Fruit fly (Drosophila melanogaster) ovary, adult (tissue): ENCODE results near the gene CG6136.

Experiments used
- CG17801 ChIP-seq: fragments of 200-800 bp; optimal IDR thresholded peaks from 2 replicates; lab custom pipeline; 2019; ENCODE audit warnings: missing biosample characterization, mild to moderate bottlenecking, missing genetic modification characterization, moderate library complexity; ENCODE audit not compliant: partially characterized antibody

The CG6136 gene

DNA sequence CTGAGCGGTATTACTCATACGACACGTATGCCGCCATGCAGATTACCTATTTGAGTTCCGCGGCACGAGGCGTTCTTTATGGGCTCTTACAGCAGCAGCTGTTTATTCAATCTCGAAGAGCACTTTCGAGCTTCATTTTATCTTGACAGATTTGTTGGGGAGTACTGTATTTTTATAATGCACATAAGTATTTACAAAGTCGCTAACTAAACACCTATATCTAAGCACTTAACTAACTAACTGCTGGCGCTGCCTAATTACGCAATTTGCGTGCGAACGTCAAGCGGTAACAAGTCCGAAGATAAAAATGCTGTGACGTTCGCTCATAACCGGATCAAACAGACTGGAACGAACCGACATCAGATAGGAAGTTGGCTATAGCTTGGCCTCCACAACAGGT lies 30.6 kb upstream of the CG6136 start:
- TF ChIP-seq CG17801: no peak

DNA sequence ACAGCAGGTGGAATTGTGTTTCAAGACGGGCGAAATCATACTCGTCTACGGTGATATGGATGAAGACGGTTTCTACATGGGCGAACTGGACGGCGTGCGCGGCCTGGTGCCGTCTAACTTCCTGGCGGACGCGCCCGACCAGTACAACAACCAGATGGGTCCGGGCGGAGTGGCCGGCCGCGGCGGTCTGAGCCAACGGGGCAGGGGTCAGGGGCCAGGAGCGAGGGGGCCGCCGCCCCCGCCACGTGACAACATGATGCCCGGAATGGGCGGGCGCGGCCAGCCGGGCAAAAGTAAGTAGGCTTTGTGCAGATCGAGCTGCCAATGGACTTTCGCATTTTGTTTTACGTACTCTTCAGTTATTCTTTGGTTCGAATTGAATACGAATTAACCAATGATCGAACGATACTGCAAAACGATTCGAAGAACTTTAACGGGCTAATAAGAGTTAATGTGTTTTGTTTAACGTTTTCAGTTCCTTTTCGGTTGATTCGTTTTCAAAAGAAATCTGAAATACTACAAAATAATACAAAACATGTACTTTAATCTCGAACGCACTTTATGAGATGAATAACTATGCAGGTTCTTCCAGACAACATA lies 21.3 kb upstream of the CG6136 start:
- no peak for TF ChIP-seq CG17801

DNA sequence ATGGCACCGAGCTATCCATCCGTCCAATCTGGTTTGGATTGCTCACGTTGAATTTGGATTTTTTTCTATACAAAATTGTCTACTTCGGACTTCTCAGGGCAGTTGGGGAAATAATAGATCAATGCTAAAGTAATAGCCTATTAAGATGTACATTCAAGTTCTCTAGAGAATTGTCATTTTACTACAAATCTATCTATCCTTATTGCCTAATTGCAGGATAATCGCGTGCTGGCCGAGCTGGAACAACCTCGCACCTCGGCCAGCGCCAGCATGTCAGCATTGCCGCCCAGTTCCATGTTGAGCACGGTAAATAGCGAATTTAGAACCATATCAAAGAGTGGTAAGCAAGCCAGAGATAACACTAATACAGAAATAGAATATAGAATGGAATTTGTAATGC lies 10.8 kb upstream of the CG6136 start, which contains the start of gene h-cup:
Gene h-cup, minus strand, starts transcription at position 101 of the 400 bp plus-strand sequence.
- no peak for TF ChIP-seq CG17801

DNA sequence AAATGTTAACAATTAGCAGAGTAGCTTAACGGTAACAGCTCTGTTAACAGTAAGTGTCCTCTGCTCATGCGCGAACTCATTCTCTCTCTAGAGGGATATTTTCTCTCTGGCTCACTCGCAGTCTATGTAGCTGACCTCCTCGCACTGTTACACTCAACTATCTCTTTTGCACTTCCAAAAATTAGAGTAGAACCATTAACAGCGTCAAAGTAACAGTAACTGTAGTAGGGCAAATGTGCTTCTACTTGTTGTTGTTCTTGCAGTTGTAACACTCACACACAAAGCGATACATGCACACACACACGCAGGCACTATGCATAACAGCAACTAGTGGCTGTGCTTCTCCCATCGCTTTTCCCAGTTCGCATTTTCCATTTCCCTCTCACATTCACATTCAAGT lies 7.1 kb upstream of the CG6136 start:
- no peak for TF ChIP-seq CG17801

- no peak for TF ChIP-seq CG17801
Observed at dm6 chr3R:15375470-15375869, 3.5 kb upstream of the CG6136 start.

DNA sequence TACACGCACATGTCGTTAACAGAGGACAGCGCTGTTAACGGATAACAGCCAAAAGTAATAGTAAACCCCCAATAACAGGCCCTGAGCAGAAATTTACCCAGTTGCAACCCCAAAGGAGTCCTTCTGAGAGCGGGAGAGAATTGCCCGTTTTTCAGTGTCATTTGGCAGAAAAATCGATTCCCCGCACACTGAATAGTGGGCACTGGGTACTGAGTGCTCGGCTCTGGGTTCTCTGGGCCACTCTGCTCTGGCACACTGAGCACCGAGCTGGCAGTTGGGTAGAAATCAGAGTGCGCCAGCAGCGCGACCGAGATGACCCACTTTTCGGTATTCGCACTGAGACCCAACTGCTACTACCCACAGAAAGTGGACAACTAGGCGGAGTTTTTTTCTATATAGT lies 2.4 kb upstream of the CG6136 start, which contains the start of gene Rbp:
Gene Rbp, plus strand, starts transcription at position 239 of the 400 bp plus-strand sequence.
- no peak for TF ChIP-seq CG17801

DNA sequence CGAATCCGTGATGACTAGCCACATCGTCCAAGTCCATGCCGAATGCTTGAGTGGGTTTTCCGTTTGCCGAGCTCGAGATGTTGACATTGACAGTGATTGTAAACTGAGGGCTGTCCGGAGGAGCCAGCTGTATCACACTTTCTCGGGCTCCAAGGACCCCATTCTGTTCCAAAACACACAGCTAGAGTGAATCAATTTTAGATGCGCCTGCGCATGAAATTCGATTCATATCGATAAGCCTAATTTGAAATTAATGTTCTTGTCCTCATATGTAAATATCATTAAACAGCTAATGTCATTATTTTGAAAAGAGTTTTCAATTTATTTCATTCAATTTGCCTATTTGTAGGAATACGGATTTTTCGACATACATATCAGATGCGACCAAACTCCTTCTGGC lies 2.3 kb downstream of the CG6136 start, which contains the start of gene CG14868:
Gene CG14868, minus strand, starts transcription at position 204 of the 400 bp plus-strand sequence.
- no peak for TF ChIP-seq CG17801

DNA sequence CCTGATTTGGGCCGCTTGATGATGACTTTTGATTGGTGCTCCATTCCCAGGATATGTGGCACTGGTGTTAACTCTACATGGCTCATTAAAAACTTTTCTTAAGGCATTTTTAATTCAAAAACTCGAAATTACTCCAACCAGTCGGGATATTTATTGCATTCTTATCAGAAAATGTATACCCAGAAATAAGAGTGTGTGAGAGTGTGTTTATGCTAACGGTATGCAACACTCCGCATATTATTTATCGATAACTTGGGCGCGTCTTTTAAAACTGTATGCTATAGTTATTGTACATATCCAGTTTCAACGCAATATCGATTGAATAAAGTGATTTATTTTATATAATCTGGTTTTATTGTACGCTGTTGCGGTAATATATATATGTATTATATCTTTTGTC lies 4.5 kb downstream of the CG6136 start, which contains the start of gene CG34404:
Gene CG34404, minus strand, starts transcription at position 189 of the 400 bp plus-strand sequence.
- no peak for TF ChIP-seq CG17801

DNA sequence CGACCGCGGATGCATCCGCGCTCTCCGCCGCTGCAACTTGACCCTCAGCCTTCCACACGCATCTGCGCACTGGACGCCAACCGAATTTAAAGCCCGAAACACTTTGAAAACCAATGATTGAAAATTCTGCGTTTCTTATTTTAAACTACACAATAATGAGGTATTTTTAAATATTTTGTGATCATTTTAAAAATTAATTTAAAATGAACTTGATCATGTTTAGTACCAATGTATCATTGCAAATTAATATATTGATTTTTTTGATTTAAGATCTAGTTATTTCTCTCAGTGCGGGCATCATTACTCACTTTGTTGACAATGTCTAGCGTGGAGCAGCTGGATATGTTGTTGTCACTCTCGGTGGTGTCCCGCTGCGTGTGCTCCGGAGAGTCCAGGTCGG lies 5.2 kb downstream of the CG6136 start:
- peak; percentile 6 for TF ChIP-seq CG17801

DNA sequence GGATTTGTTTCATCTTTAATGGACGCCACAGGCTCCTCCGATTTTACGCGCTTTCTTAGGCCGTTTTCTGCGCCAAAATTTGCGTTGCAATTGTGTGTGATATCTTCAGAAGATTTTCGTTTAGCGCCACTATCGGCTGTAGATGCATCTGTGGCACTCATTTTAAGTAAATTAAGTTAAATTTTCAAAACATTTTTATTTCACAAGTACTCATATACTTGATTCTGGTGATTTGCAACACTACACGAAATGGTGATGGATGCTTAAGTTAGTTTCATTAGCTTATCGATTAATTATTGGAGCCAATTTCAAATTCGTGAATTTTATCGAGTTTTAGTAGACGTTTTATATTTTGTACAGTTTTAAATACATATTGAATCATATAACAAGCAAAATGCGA lies 8.4 kb downstream of the CG6136 start, which contains the start of gene CG6171:
Gene CG6171, minus strand, starts transcription at position 250 of the 400 bp plus-strand sequence.
- peak; percentile 10 for TF ChIP-seq CG17801

DNA sequence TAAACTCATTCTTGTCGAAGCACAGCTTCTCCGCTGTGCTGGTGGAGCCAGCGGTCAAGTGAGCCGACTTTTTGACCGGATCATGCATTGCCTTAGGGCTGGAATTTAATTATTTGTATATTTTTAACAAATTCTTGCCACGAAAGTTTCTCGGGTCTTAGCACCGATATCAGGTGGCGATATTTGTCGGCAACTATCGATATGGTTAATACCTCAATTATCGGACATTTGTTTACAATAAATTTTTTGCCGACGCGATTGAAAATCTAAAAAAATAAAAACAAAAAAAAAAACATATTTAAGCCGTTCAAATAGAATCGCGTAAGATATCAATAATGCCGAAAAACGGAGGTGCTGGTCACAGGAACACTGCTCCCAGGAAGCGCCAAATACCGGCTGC lies 10.5 kb downstream of the CG6136 start, which contains the start of the genes Cog2 and Trax:
Gene Cog2, minus strand, starts transcription at position 168 of the 400 bp plus-strand sequence.
Gene Trax, plus strand, starts transcription at position 203 of the 400 bp plus-strand sequence.
- peak; percentile 65 for TF ChIP-seq CG17801

DNA sequence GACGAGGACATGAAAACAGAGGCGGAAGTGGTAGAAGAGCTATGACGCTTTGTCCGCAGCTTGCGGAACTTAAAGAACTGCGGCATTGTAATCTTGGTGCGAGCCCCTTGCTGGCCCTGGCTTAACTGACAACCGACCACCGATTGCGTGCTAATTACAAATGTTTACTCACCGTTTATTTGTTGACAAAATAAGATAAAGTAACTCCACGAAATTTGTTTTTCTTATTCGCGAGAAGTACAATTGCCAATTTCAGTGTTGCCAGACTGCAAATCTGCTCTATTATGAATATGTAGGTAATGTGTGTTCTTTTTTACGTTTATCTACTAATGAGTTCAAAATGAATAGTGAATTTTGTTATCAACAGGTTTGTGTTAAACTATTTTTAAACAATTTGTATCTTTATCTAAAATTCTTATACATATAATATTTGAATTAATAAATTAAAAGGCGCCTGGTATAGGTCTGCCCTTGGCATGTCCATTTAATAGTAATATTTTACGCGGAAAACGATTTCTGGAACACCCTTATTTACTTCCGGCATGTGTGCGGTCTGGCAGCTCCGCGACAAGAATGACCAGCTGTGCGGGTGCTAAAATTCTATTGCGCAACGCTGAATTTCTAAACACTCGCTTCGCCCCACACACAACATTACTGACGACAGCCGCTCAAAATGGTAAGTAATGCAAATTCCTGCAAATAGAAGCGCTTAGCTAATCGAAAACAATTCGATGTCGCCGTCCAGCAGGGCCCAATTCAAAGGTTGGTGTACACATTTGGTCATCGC lies 15.2 kb downstream of the CG6136 start, which contains the start of the genes Atg4b and Hibch:
Gene Atg4b, minus strand, starts transcription at position 280 of the 787 bp plus-strand sequence.
Gene Hibch, plus strand, starts transcription at position 585 of the 787 bp plus-strand sequence.
- peak; percentile 90 for TF ChIP-seq CG17801

DNA sequence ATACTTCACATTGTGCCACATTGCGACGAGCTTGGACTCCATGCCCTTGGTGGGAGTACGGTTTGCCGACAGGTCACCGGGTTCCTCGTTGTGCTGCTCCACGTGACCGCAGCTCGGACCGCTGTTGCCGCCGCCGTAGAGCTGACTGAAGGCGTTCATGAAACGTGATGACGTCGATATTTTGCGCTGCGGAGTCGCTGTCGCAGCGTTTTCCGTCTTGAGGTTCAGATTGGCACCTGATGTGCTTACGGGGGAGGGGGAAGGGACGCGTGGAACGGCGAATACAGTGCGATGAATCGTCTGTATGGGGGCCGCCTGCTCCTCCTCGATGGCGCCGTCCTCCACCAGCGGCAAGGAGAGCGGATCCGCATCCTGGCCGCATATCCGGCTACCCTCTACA lies 15.9 kb downstream of the CG6136 start:
- no peak for TF ChIP-seq CG17801

- TF ChIP-seq CG17801: no peak
Observed at dm6 chr3R:15354019-15354418, 18.0 kb downstream of the CG6136 start.

DNA sequence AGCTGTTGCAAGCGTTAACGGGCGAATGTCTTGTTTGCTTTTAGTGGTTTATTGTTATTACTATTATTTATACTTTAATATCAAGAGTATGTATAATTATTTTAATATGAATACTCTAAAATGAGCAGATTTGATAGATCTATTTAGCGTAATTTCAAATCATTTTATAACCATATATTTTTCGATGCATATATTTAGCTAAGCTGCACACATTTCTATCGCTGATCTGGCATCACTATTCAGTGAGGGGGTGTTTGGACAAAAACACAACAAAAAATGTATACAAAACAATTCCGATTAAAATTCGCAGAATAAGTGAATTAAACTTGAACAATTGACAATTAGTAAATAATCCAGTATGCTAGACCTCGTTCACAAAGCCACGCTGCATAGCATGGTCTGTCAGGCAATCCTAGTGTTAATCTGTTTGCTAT lies 21.0 kb downstream of the CG6136 start, which contains the start of the genes Trs33 and Tmtc4:
Gene Trs33, minus strand, starts transcription at position 3 of the 434 bp plus-strand sequence.
Gene Tmtc4, plus strand, starts transcription at position 233 of the 434 bp plus-strand sequence.
- TF ChIP-seq CG17801: peak; percentile 57

dm6 chr3R:15347822-15348221 lies 24.2 kb downstream of the CG6136 start, which contains the start of the genes CG42726 and CG42727:
Gene CG42726 (plus strand): TSS chr3R:15348048.
Gene CG42727 (plus strand): TSS chr3R:15348048.
- no peak for TF ChIP-seq CG17801

- no peak for TF ChIP-seq CG17801
Observed at dm6 chr3R:15346018-15346383, 26.0 kb downstream of the CG6136 start, which contains the start of the genes Surf4 and CG31301. Gene Surf4 (minus strand): TSS chr3R:15346176. Gene CG31301 (plus strand): TSS chr3R:15346205.
